Fruit fly (Drosophila melanogaster) whole organism, wandering third instar larva: ENCODE results near the gene Eig71Eb.

Experiments used
- CG32264 ChIP-seq: fragments of 200-800 bp; sonication (Bioruptor generic); optimal IDR thresholded peaks from 2 replicates; lab custom pipeline; 2016; ENCODE audit warnings: missing biosample characterization, missing genetic modification characterization
- Dif ChIP-seq: fragments of 200-275, 200-300 bp; sonication (Bioruptor generic); optimal IDR thresholded peaks from 2 replicates; lab custom pipeline; 2018; ENCODE audit warnings: missing biosample characterization, missing genetic modification characterization; ENCODE audit not compliant: partially characterized antibody
- GATAd ChIP-seq: sonication (Bioruptor generic); optimal IDR thresholded peaks from 2 replicates; lab custom pipeline; 2016; ENCODE audit warnings: missing biosample characterization, missing genetic modification characterization
- HLH106 ChIP-seq: fragments of 200-800 bp; optimal IDR thresholded peaks from 3 replicates; lab custom pipeline; 2019; ENCODE audit warnings: missing biosample characterization, mild to moderate bottlenecking, missing genetic modification characterization, moderate library complexity
- Hr78 ChIP-seq: fragments of >200 bp; optimal IDR thresholded peaks from 2 replicates; lab custom pipeline; 2017; ENCODE audit warnings: missing biosample characterization, missing genetic modification characterization
- Hr83 ChIP-seq: fragments of 200-300 bp; sonication (Bioruptor generic); optimal IDR thresholded peaks from 2 replicates; lab custom pipeline; 2016; ENCODE audit warnings: missing biosample characterization, mild to moderate bottlenecking, missing genetic modification characterization, moderate library complexity; ENCODE audit not compliant: poor library complexity, severe bottlenecking
- Jra ChIP-seq: sonication (Bioruptor generic); optimal IDR thresholded peaks from 2 replicates; lab custom pipeline; 2016; ENCODE audit warnings: missing biosample characterization, missing genetic modification characterization
- Mio ChIP-seq: sonication (Bioruptor generic); optimal IDR thresholded peaks from 2 replicates; lab custom pipeline; 2016; ENCODE audit warnings: missing biosample characterization, missing genetic modification characterization
- Myc ChIP-seq: fragments of >200 bp; optimal IDR thresholded peaks from 2 replicates; lab custom pipeline; 2017
- N ChIP-seq: fragments of >200 bp; optimal IDR thresholded peaks from 2 replicates; lab custom pipeline; 2018; ENCODE audit warnings: missing biosample characterization, missing external identifiers, missing genetic modification characterization
- OdsH ChIP-seq: fragments of 200-800 bp; sonication (Bioruptor generic); optimal IDR thresholded peaks from 2 replicates; lab custom pipeline; 2016; ENCODE audit warnings: missing biosample characterization, mild to moderate bottlenecking, missing genetic modification characterization
- Rel ChIP-seq, 2 experiments: fragments of 200-800 bp; sonication (Bioruptor generic) in 1 of 2; optimal IDR thresholded peaks; 2 replicates in 1 of 2; 3 replicates in 1 of 2; lab custom pipeline; 2016 to 2019; ENCODE audit warnings: mild to moderate bottlenecking in 2 of 2, missing biosample characterization in 2 of 2, missing genetic modification characterization in 2 of 2, moderate library complexity in 1 of 2
- Vsx2 ChIP-seq: fragments of 200-300, 225-300 bp; sonication (Bioruptor generic); optimal IDR thresholded peaks from 2 replicates; lab custom pipeline; 2018; ENCODE audit warnings: missing biosample characterization, missing genetic modification characterization; ENCODE audit not compliant: partially characterized antibody
- brk ChIP-seq: fragments of 200-800 bp; sonication (Bioruptor generic); optimal IDR thresholded peaks from 2 replicates; lab custom pipeline; 2016; ENCODE audit warnings: missing biosample characterization, mild to moderate bottlenecking, missing genetic modification characterization
- dmrt93B ChIP-seq: fragments of 200-800 bp; sonication (Bioruptor generic); optimal IDR thresholded peaks from 2 replicates; lab custom pipeline; 2018; ENCODE audit warnings: missing biosample characterization, mild to moderate bottlenecking, missing genetic modification characterization
- dsf ChIP-seq: sonication (Bioruptor generic); optimal IDR thresholded peaks from 2 replicates; lab custom pipeline; 2016; ENCODE audit warnings: missing biosample characterization, missing genetic modification characterization, borderline replicate concordance
- ey ChIP-seq: fragments of 200-800 bp; sonication (Bioruptor generic); optimal IDR thresholded peaks from 2 replicates; lab custom pipeline; 2016; ENCODE audit warnings: missing biosample characterization, missing genetic modification characterization
- foxo ChIP-seq, 2 experiments: fragments of 200-800 bp; sonication (Bioruptor generic); optimal IDR thresholded peaks; 2 replicates in 1 of 2; 3 replicates in 1 of 2; lab custom pipeline; 2016 to 2017; ENCODE audit warnings: missing biosample characterization in 2 of 2, missing genetic modification characterization in 2 of 2
- fru ChIP-seq: fragments of 200-800 bp; sonication (Bioruptor generic); optimal IDR thresholded peaks from 3 replicates; lab custom pipeline; 2016; ENCODE audit warnings: missing biosample characterization, mild to moderate bottlenecking, missing genetic modification characterization
- h ChIP-seq: fragments of 200-800 bp; sonication (Bioruptor generic); optimal IDR thresholded peaks from 3 replicates; lab custom pipeline; 2016; ENCODE audit warnings: missing biosample characterization, mild to moderate bottlenecking, missing genetic modification characterization
- jim ChIP-seq: fragments of 175-275, 200-325 bp; sonication (Bioruptor generic); optimal IDR thresholded peaks from 2 replicates; lab custom pipeline; 2016; ENCODE audit warnings: missing biosample characterization, mild to moderate bottlenecking, missing genetic modification characterization
- pan ChIP-seq: fragments of >200 bp; optimal IDR thresholded peaks from 2 replicates; lab custom pipeline; 2017
- psq ChIP-seq: fragments of 200-800 bp; sonication (Bioruptor generic); optimal IDR thresholded peaks from 3 replicates; lab custom pipeline; 2017; ENCODE audit warnings: missing biosample characterization, mild to moderate bottlenecking, missing genetic modification characterization, moderate library complexity
- rgr ChIP-seq: fragments of 200-800 bp; sonication (Bioruptor generic); optimal IDR thresholded peaks from 3 replicates; lab custom pipeline; 2016; ENCODE audit warnings: missing biosample characterization, mild to moderate bottlenecking, missing genetic modification characterization
- sage ChIP-seq: fragments of 200-800 bp; sonication (Bioruptor generic); optimal IDR thresholded peaks from 2 replicates; lab custom pipeline; 2016; ENCODE audit warnings: missing biosample characterization, mild to moderate bottlenecking, missing genetic modification characterization
- sv ChIP-seq: fragments of 200-800 bp; sonication (Bioruptor generic); optimal IDR thresholded peaks from 3 replicates; lab custom pipeline; 2016; ENCODE audit warnings: missing biosample characterization, missing genetic modification characterization
- tai ChIP-seq: sonication (Bioruptor generic); optimal IDR thresholded peaks from 2 replicates; lab custom pipeline; 2016; ENCODE audit warnings: missing biosample characterization, missing genetic modification characterization
- woc ChIP-seq: sonication (Bioruptor generic); optimal IDR thresholded peaks from 2 replicates; lab custom pipeline; 2016; ENCODE audit warnings: missing biosample characterization, mild to moderate bottlenecking, missing genetic modification characterization

Eig71Eb gene

dm6 chr3L:15652154-15652553 lies 2.4 kb downstream of the Eig71Eb start, which contains the start of the genes Eig71Ec and Eig71Ed:
Gene Eig71Ec, minus strand, starts transcription at chr3L:15652254.
Gene Eig71Ed, plus strand, starts transcription at chr3L:15652537.
- no peak for TF ChIP-seq pan (lab: Kevin White, UChicago)

DNA sequence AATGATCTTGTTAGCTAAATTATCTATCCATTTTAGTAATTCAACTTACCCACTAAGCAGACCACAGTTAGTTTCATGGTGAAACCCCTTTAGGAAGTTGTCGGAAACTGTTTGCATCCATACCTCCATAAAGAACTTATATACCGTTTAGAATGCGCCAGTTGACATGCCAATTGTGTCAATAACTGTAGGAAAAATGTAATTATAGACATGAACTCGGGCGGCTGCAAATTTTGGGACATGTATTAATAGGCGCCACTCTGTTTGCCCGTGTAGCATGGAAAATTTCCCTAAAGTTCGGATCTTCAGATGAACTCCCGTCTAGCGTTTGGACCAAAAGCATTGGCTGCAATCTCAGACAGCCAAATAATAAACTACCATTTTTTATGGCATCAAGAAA lies 6.2 kb downstream of the Eig71Eb start, which contains the start of gene Eig71Ee:
TSS of gene Eig71Ee (minus strand) at position 101 of the 400 bp plus-strand sequence.
- TF ChIP-seq sage (no peak), Myc (lab: Kevin White, UChicago) (no peak), Mio (GFP tag; lab: Kevin White, UChicago) (no peak), OdsH (GFP tag; lab: Kevin White, UChicago) (no peak), Hr83 (GFP tag; lab: Kevin White, UChicago) (peak; percentile 10)

dm6 chr3L:15657290-15657689 lies 7.6 kb downstream of the Eig71Eb start, which contains the start of the genes Eig71Ef and Eig71Eg:
Gene Eig71Ef, minus strand, starts transcription at chr3L:15657390.
Gene Eig71Eg, plus strand, starts transcription at chr3L:15657628.
- TF ChIP-seq sage: no peak
- TF ChIP-seq Dif: no peak
- TF ChIP-seq woc (GFP tag; lab: Kevin White, UChicago): no peak
- TF ChIP-seq CG32264: no peak
- no peak for TF ChIP-seq Mio (GFP tag; lab: Kevin White, UChicago)
- TF ChIP-seq pan (lab: Kevin White, UChicago): no peak
- no peak for TF ChIP-seq Vsx2
- TF ChIP-seq, all 38 proteins: peak for 0

dm6 chr3L:15659341-15659740 lies 9.6 kb downstream of the Eig71Eb start, which contains the start of the genes Eig71Eh and Eig71Ei:
Gene Eig71Eh, minus strand, starts transcription at chr3L:15659441.
Gene Eig71Ei, plus strand, starts transcription at chr3L:15659707.
- TF ChIP-seq GATAd (GFP tag; lab: Kevin White, UChicago) (no peak), Hr78 (GFP tag; lab: Kevin White, UChicago) (no peak), ey (no peak)
- TF ChIP-seq, all 38 proteins: peak for 0

- TF ChIP-seq Mio (GFP tag; lab: Kevin White, UChicago): no peak
- no peak for TF ChIP-seq Rel (GFP tag; optimal IDR thresholded peaks at IDR 0.05; lab: Kevin White, UChicago)
- TF ChIP-seq Rel (tag; optimal IDR thresholded peaks at IDR 0.05; lab: Kevin White, UChicago): no peak
- no peak for TF ChIP-seq woc (GFP tag; lab: Kevin White, UChicago)
- TF ChIP-seq OdsH (GFP tag; lab: Kevin White, UChicago): no peak
- TF ChIP-seq sage: no peak
- TF ChIP-seq rgr (GFP tag; lab: Kevin White, UChicago): no peak
- TF ChIP-seq Dif: no peak
- TF ChIP-seq HLH106: no peak
- no peak for TF ChIP-seq Hr83 (GFP tag; lab: Kevin White, UChicago)
- TF ChIP-seq h (GFP tag; lab: Kevin White, UChicago): no peak
- no peak for TF ChIP-seq Jra (GFP tag; lab: Kevin White, UChicago)
- TF ChIP-seq jim (GFP tag; lab: Kevin White, UChicago): no peak
- no peak for TF ChIP-seq fru (GFP tag; lab: Kevin White, UChicago)
Observed at dm6 chr3L:15660915-15661314, 11.2 kb downstream of the Eig71Eb start, which contains the start of the genes Eig71Ej and Eig71Ek. Gene Eig71Ej, minus strand, starts transcription at chr3L:15661015. Gene Eig71Ek, plus strand, starts transcription at chr3L:15661248.

- no peak for TF ChIP-seq dsf (GFP tag; lab: Kevin White, UChicago)
- TF ChIP-seq OdsH (GFP tag; lab: Kevin White, UChicago): no peak
- no peak for TF ChIP-seq foxo (GFP tag; optimal IDR thresholded peaks at IDR 0.05; lab: Kevin White, UChicago)
- no peak for TF ChIP-seq psq
- TF ChIP-seq, all 38 proteins: peak for 0
Observed at dm6 chr3L:15661567-15661966, 11.8 kb downstream of the Eig71Eb start, which contains the start of gene CG43082. Gene CG43082, plus strand, starts transcription at chr3L:15661867.

- TF ChIP-seq Hr83 (GFP tag; lab: Kevin White, UChicago): no peak
- no peak for TF ChIP-seq CG32264
- no peak for TF ChIP-seq pan (lab: Kevin White, UChicago)
- no peak for TF ChIP-seq tai (GFP tag; lab: Kevin White, UChicago)
- TF ChIP-seq Rel (GFP tag; optimal IDR thresholded peaks at IDR 0.05; lab: Kevin White, UChicago): no peak
- TF ChIP-seq Rel (tag; optimal IDR thresholded peaks at IDR 0.05; lab: Kevin White, UChicago): no peak
- no peak for TF ChIP-seq dsf (GFP tag; lab: Kevin White, UChicago)
- no peak for TF ChIP-seq fru (GFP tag; lab: Kevin White, UChicago)
- TF ChIP-seq HLH106: no peak
- no peak for TF ChIP-seq h (GFP tag; lab: Kevin White, UChicago)
- TF ChIP-seq jim (GFP tag; lab: Kevin White, UChicago): no peak
- no peak for TF ChIP-seq ey
- TF ChIP-seq sage: no peak
- TF ChIP-seq sv (GFP tag; lab: Kevin White, UChicago): no peak
- no peak for TF ChIP-seq dmrt93B (GFP tag; lab: Kevin White, UChicago)
- TF ChIP-seq Mio (GFP tag; lab: Kevin White, UChicago): no peak
- no peak for TF ChIP-seq OdsH (GFP tag; lab: Kevin White, UChicago)
- no peak for TF ChIP-seq N (GFP tag; lab: Kevin White, UChicago)
- no peak for TF ChIP-seq brk (GFP tag; lab: Kevin White, UChicago)
Observed at dm6 chr3L:15662510-15662909, 12.8 kb downstream of the Eig71Eb start.
